Worm (Caenorhabditis elegans): ENCODE results near the gene C26D10.7.

Gene C26D10.7

DNA sequence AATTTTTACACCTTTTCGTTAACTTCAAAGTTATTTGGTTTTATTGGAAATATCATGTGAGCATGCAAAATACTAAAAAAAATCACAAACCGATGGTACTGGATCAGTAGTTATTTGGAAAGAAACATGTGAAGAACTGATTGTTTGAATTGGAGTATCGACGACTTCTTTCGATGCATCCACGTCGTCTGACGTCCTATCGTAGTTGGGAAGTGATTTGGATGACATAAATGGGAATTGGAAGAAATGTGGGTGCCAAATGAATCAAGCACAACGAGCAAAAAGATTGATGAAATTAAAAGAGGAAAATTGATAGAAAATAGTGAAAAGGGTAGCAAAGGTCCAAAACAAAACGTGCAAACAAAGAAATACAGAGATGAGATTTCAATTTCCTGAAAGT is 12.5 kb upstream of the C26D10.7 start, which contains the start of gene shw-1:
TSS of gene shw-1 (minus strand) at position 228 of the 400 bp plus-strand sequence.
- no peak for TF ChIP-seq hrde-1 (tag; optimal IDR thresholded peaks at IDR 0.05; ENCODE audit: borderline replicate concordance)
- TF ChIP-seq Y79H2A.3 (GFP tag; conservative IDR thresholded peaks at IDR 0.05), result no peak
- TF ChIP-seq ztf-18 (tag; optimal IDR thresholded peaks at IDR 0.05), result no peak

DNA sequence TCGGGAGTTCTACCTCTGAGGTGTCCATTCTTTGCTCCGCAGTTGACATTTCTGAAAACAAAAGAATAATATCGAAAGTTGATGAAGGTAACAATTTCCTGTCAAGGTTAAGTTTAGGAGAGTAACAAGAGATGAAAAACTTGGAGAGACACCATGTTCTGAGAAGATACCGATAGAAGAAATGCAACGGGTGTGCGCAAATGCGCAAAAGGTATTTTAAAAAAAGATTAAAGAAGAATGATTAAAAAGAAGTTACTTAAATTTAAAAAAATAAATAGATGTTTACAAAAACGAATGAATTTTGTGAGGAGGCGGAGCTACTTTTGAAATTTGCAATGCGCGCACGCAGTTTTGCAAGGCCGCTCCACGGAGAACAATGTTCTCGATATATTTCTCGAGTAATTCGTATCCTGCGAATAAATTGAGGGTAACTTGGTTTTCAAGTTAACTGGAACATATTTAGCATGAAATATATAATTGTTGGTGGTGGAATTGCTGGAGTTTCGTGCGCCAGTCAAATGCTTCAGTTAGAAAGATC is 8.7 kb upstream of the C26D10.7 start, which contains the start of the genes ran-3 and C26D10.3:
TSS of gene ran-3 (minus strand) at position 51 of the 538 bp plus-strand sequence.
TSS of gene C26D10.3 (plus strand) at position 385 of the 538 bp plus-strand sequence.
- TF ChIP-seq lin-26 (GFP tag; IDR thresholded peaks at IDR 0.05) (0 out of 2 replicates have a peak, but pooled peaks have one; percentile 10), attf-5 (GFP tag; optimal IDR thresholded peaks at IDR 0.05) (peak; percentile 49), ztf-26 (tag; optimal IDR thresholded peaks at IDR 0.05) (no peak), mcd-1 (GFP tag; IDR thresholded peaks at IDR 0.05) (0 out of 2 replicates have a peak, but pooled peaks have one; percentile 16), F33H1.4 (GFP tag; IDR thresholded peaks at IDR 0.05) (peak; percentile 19; the same call in 1 of the 2 replicates), lin-54 (GFP tag; optimal IDR thresholded peaks at IDR 0.05) (peak; percentile 61), F23B12.7 (tag; optimal IDR thresholded peaks at IDR 0.05; ENCODE audit: insufficient read depth) (peak; percentile 24), madf-3 (GFP tag; IDR thresholded peaks at IDR 0.05) (0 out of 2 replicates have a peak, but pooled peaks have one; percentile 10), snpc-1.3 (tag; optimal IDR thresholded peaks at IDR 0.05; ENCODE audit: insufficient read depth) (peak; percentile 14), cebp-1 (GFP tag; IDR thresholded peaks at IDR 0.05) (no peak), cebp-1 (tag; optimal IDR thresholded peaks at IDR 0.05) (peak; percentile 43), ZK185.1 (tag; optimal IDR thresholded peaks at IDR 0.05; ENCODE audit: poor library complexity, severe bottlenecking) (peak; percentile 46), hmg-1.2 (GFP tag; IDR thresholded peaks at IDR 0.05) (peak; percentile 23; the same call in 1 of the 2 replicates), dox-1 (GFP tag; IDR thresholded peaks at IDR 0.05) (0 out of 2 replicates have a peak, but pooled peaks have one; percentile 25), F49E8.2 (tag; optimal IDR thresholded peaks at IDR 0.05; ENCODE audit: insufficient read depth) (no peak), snpc-4 (GFP tag; optimal IDR thresholded peaks at IDR 0.05) (no peak), snpc-4 (tag; optimal IDR thresholded peaks at IDR 0.05) (peak in 1 of 4 experiments; percentile 5), rpc-1 (optimal IDR thresholded peaks at IDR 0.05) (peak; percentile 34), rpc-1 (tag; optimal IDR thresholded peaks at IDR 0.05) (no peak), lin-35 (GFP tag; optimal IDR thresholded peaks at IDR 0.05) (peak in 1 of 3 experiments; percentile 30), mel-28 (tag; optimal IDR thresholded peaks at IDR 0.05; ENCODE audit: borderline replicate concordance) (no peak), ceh-58 (GFP tag; IDR thresholded peaks at IDR 0.05) (no peak), ztf-28 (GFP tag; IDR thresholded peaks at IDR 0.05) (no peak), F55B11.4 (tag; optimal IDR thresholded peaks at IDR 0.05; ENCODE audit: borderline replicate concordance, insufficient read depth) (no peak), madf-6 (GFP tag; IDR thresholded peaks at IDR 0.05) (peak; percentile 47), nhr-80 (tag; optimal IDR thresholded peaks at IDR 0.05) (no peak), ceh-100 (GFP tag; IDR thresholded peaks at IDR 0.05) (peak; percentile 34; the same call in 1 of the 2 replicates)

DNA sequence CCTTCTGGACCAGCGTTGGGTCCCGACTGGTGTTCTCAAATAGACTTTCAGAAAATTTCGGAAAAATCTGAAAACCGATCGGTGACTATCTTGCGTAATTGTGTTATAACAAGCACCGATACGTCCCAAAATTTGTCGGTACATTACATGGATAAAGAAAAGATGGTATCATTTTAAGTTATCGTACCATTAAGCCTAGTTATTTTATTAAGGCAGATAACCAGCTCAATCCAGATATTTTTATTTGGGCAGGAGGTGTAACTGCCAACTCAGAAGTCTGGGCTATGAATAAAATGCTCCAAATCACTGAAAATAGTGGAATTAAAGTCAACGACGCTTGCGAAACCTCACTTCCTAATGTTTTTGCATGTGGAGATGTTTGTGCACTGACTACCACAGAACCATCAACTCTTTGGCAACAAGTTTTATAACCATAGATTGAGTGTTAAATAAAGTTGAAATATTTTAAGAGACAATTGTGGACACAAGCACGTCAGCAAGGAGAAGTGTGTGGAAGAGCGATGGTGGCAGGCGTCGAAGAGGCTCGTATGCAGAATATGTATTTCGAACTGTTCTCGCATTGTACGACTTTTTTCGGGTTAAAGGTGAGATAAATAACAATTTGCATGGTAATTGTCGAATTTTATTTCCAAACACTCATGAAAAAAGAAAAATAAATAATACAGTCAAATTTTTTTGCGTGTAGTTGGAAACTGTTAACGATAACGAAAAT is 7.3 kb upstream of the C26D10.7 start:
- no peak for TF ChIP-seq F57A8.1 (GFP tag; optimal IDR thresholded peaks at IDR 0.05)
- TF ChIP-seq K12H6.12 (tag; optimal IDR thresholded peaks at IDR 0.05), result no peak
- no peak for TF ChIP-seq Y56A3A.18 (GFP tag; IDR thresholded peaks at IDR 0.05)
- no peak for TF ChIP-seq ceh-40 (GFP tag; IDR thresholded peaks at IDR 0.05)
- no peak for TF ChIP-seq mes-4 (tag; optimal IDR thresholded peaks at IDR 0.05)
- TF ChIP-seq zim-3 (tag; optimal IDR thresholded peaks at IDR 0.05), result no peak
- peak; percentile 73 for TF ChIP-seq hrde-1 (tag; optimal IDR thresholded peaks at IDR 0.05; ENCODE audit: borderline replicate concordance)
- TF ChIP-seq fkh-3 (tag; optimal IDR thresholded peaks at IDR 0.05), result no peak
- TF ChIP-seq ztf-28 (GFP tag; IDR thresholded peaks at IDR 0.05), result no peak
- no peak for TF ChIP-seq ama-1 (optimal IDR thresholded peaks at IDR 0.05)
- TF ChIP-seq ama-1 (GFP tag; optimal IDR thresholded peaks at IDR 0.05), result peak in 1 of 2 experiments; percentile 43
- no peak for TF ChIP-seq atf-7 (tag; optimal IDR thresholded peaks at IDR 0.05)
- no peak for TF ChIP-seq mxl-1 (tag; optimal IDR thresholded peaks at IDR 0.05)
- TF ChIP-seq tlf-1 (GFP tag; optimal IDR thresholded peaks at IDR 0.05), result peak; percentile 51
- TF ChIP-seq repo-1 (tag; optimal IDR thresholded peaks at IDR 0.05), result peak; percentile 34
- no peak for TF ChIP-seq F57C9.4 (tag; optimal IDR thresholded peaks at IDR 0.05)
- TF ChIP-seq cebp-1 (GFP tag; IDR thresholded peaks at IDR 0.05), result no peak
- peak; percentile 18 for TF ChIP-seq cebp-1 (tag; optimal IDR thresholded peaks at IDR 0.05)
- no peak for TF ChIP-seq ceh-91 (GFP tag; IDR thresholded peaks at IDR 0.05)

Measured in whole organism, young adult.